Worm (Caenorhabditis elegans) whole organism, late embryonic: ENCODE measurements around the gene K03H1.9.

ENCODE experiments used
- C38D4.7 ChIP-seq: fragments of 200-800 bp; sonication (Bioruptor generic); optimal IDR thresholded peaks from 2 replicates; lab custom pipeline; 2018; ENCODE audit warnings: mild to moderate bottlenecking, missing genetic modification characterization, moderate library complexity, missing compliant biosample characterization
- K02D7.2 ChIP-seq: sonication (generic microtip); optimal IDR thresholded peaks from 2 replicates; lab custom pipeline; 2017; ENCODE audit warnings: mild to moderate bottlenecking, missing genetic modification characterization, missing compliant biosample characterization
- K09A11.1 ChIP-seq: sonication (generic microtip); optimal IDR thresholded peaks from 2 replicates; lab custom pipeline; 2017; ENCODE audit warnings: antibody characterized with exemption, mild to moderate bottlenecking, missing genetic modification characterization, missing compliant biosample characterization; ENCODE audit not compliant: insufficient read depth
- T23F11.4 ChIP-seq: fragments of 200-800 bp; sonication (Bioruptor generic); optimal IDR thresholded peaks from 2 replicates; lab custom pipeline; 2018; ENCODE audit warnings: mild to moderate bottlenecking, missing genetic modification characterization, missing compliant biosample characterization
- Y22D7AL.16 ChIP-seq: sonication (generic microtip); optimal IDR thresholded peaks from 2 replicates; lab custom pipeline; 2016; ENCODE audit warnings: missing genetic modification characterization, missing compliant biosample characterization
- ama-1 ChIP-seq: fragments of 150-350 bp; optimal IDR thresholded peaks from 2 replicates; lab custom pipeline; 2014
- ceh-14 ChIP-seq: sonication (generic microtip); optimal IDR thresholded peaks from 2 replicates; lab custom pipeline; 2016; ENCODE audit warnings: missing genotype, missing genetic modification characterization, missing compliant biosample characterization
- ceh-18 ChIP-seq: sonication (generic microtip); optimal IDR thresholded peaks from 2 replicates; lab custom pipeline; 2016; ENCODE audit warnings: missing genetic modification characterization, missing compliant biosample characterization
- ceh-19 ChIP-seq: fragments of 200-800 bp; sonication (Bioruptor generic); optimal IDR thresholded peaks from 2 replicates; lab custom pipeline; 2018; ENCODE audit warnings: mild to moderate bottlenecking, missing genetic modification characterization, missing compliant biosample characterization
- ceh-22 ChIP-seq: sonication (generic microtip); optimal IDR thresholded peaks from 2 replicates; lab custom pipeline; 2017; ENCODE audit warnings: missing biosample characterization, missing genetic modification characterization
- ceh-24 ChIP-seq: sonication (generic microtip); optimal IDR thresholded peaks from 2 replicates; lab custom pipeline; 2016; ENCODE audit warnings: mild to moderate bottlenecking, missing genetic modification characterization, missing compliant biosample characterization
- ceh-31 ChIP-seq: sonication (generic microtip); optimal IDR thresholded peaks from 2 replicates; lab custom pipeline; 2016; ENCODE audit warnings: missing genetic modification characterization, missing compliant biosample characterization
- ceh-34 ChIP-seq: sonication (generic microtip); optimal IDR thresholded peaks from 2 replicates; lab custom pipeline; 2016; ENCODE audit warnings: mild to moderate bottlenecking, missing genetic modification characterization, missing compliant biosample characterization
- ceh-45 ChIP-seq: fragments of 200-800 bp; sonication (Bioruptor generic); IDR thresholded peaks from 2 replicates; pipeline ENCODE4 v1.3.6; 2022; ENCODE audit warnings: missing genetic modification reagents, missing genetic modification characterization, missing compliant biosample characterization
- ceh-48 ChIP-seq: sonication (generic microtip); optimal IDR thresholded peaks from 2 replicates; lab custom pipeline; 2016; ENCODE audit warnings: missing genetic modification characterization, inconsistent platforms, missing compliant biosample characterization
- ceh-6 ChIP-seq: fragments of 200-800 bp; sonication (Bioruptor generic); optimal IDR thresholded peaks from 2 replicates; lab custom pipeline; 2018; ENCODE audit warnings: mild to moderate bottlenecking, missing genetic modification characterization, missing compliant biosample characterization
- ceh-9 ChIP-seq: sonication (generic microtip); optimal IDR thresholded peaks from 2 replicates; lab custom pipeline; 2016; ENCODE audit warnings: mild to moderate bottlenecking, missing genetic modification characterization, inconsistent platforms, missing compliant biosample characterization
- dmd-4 ChIP-seq: sonication (generic microtip); optimal IDR thresholded peaks from 2 replicates; lab custom pipeline; 2016; ENCODE audit warnings: borderline replicate concordance, missing genetic modification characterization, missing compliant biosample characterization
- dve-1 ChIP-seq: sonication (generic microtip); optimal IDR thresholded peaks from 2 replicates; lab custom pipeline; 2017; ENCODE audit warnings: antibody characterized with exemption, mild to moderate bottlenecking, missing genetic modification characterization, missing compliant biosample characterization
- elt-4 ChIP-seq: sonication (generic microtip); optimal IDR thresholded peaks from 2 replicates; lab custom pipeline; 2016; ENCODE audit warnings: missing genetic modification characterization, missing compliant biosample characterization
- fkh-10 ChIP-seq: fragments of 150-350 bp; optimal IDR thresholded peaks from 2 replicates; lab custom pipeline; 2014; ENCODE audit warnings: missing biosample characterization, missing genetic modification reagents, missing genetic modification characterization
- hlh-13 ChIP-seq: fragments of 200-800 bp; sonication (Bioruptor generic); optimal IDR thresholded peaks from 2 replicates; lab custom pipeline; 2018; ENCODE audit warnings: mild to moderate bottlenecking, missing genetic modification characterization, missing compliant biosample characterization
- hlh-8 ChIP-seq: sonication (generic microtip); optimal IDR thresholded peaks from 2 replicates; lab custom pipeline; 2016; ENCODE audit warnings: missing genotype, missing genetic modification characterization, missing compliant biosample characterization
- madf-2 ChIP-seq: sonication (generic microtip); optimal IDR thresholded peaks from 2 replicates; lab custom pipeline; 2017; ENCODE audit warnings: missing genetic modification characterization, missing compliant biosample characterization
- mec-3 ChIP-seq: sonication (generic microtip); optimal IDR thresholded peaks from 2 replicates; lab custom pipeline; 2016; ENCODE audit warnings: borderline replicate concordance, missing genetic modification characterization, missing compliant biosample characterization
- nfya-1 ChIP-seq: sonication (generic microtip); optimal IDR thresholded peaks from 2 replicates; lab custom pipeline; 2017; ENCODE audit warnings: missing genetic modification characterization, mild to moderate bottlenecking, missing compliant biosample characterization, antibody characterized with exemption, moderate library complexity
- odd-2 ChIP-seq: sonication (generic microtip); optimal IDR thresholded peaks from 2 replicates; lab custom pipeline; 2017; ENCODE audit warnings: antibody characterized with exemption, mild to moderate bottlenecking, missing genetic modification characterization, missing compliant biosample characterization
- pag-3 ChIP-seq: sonication (generic microtip); optimal IDR thresholded peaks from 2 replicates; lab custom pipeline; 2016; ENCODE audit warnings: missing compliant biosample characterization, missing genetic modification characterization, borderline replicate concordance
- pha-4 ChIP-seq: fragments of 150-350 bp; optimal IDR thresholded peaks from 2 replicates; lab custom pipeline; 2018; ENCODE audit warnings: missing biosample characterization, missing genetic modification reagents, missing genetic modification characterization
- pros-1 ChIP-seq: fragments of 150-350 bp; optimal IDR thresholded peaks from 2 replicates; lab custom pipeline; 2014; ENCODE audit warnings: missing biosample characterization, missing genetic modification reagents, missing genetic modification characterization
- rnt-1 ChIP-seq: sonication (generic microtip); optimal IDR thresholded peaks from 2 replicates; lab custom pipeline; 2016; ENCODE audit warnings: missing genetic modification characterization, missing compliant biosample characterization
- tbx-2 ChIP-seq: sonication (generic microtip); optimal IDR thresholded peaks from 2 replicates; lab custom pipeline; 2016; ENCODE audit warnings: missing genetic modification characterization, missing compliant biosample characterization
- ttx-3 ChIP-seq: sonication (generic microtip); optimal IDR thresholded peaks from 2 replicates; lab custom pipeline; 2016; ENCODE audit warnings: missing genetic modification reagents, missing genetic modification characterization, missing compliant biosample characterization
- unc-3 ChIP-seq, 2 experiments: fragments of 200-800 bp in 1 of 2; sonication (Bioruptor generic) in 1 of 2; sonication (generic microtip) in 1 of 2; conservative IDR thresholded peaks in 1 of 2; optimal IDR thresholded peaks in 1 of 2; 2 replicates each; pipeline versions ENCODE4 v1.3.6 to Lab custom; 2016 to 2022; ENCODE audit warnings: missing compliant biosample characterization in 2 of 2, missing genetic modification characterization in 2 of 2, missing genetic modification reagents in 1 of 2
- unc-42 ChIP-seq: sonication (generic microtip); optimal IDR thresholded peaks from 2 replicates; lab custom pipeline; 2016; ENCODE audit warnings: missing genotype, missing genetic modification characterization, missing compliant biosample characterization
- unc-86 ChIP-seq: sonication (generic microtip); optimal IDR thresholded peaks from 2 replicates; lab custom pipeline; 2016; ENCODE audit warnings: missing genetic modification characterization, missing compliant biosample characterization
- ztf-16 ChIP-seq: sonication (generic microtip); optimal IDR thresholded peaks from 2 replicates; lab custom pipeline; 2017; ENCODE audit warnings: missing genetic modification characterization, missing compliant biosample characterization

The K03H1.9 gene

ce11 chrIII:9899720-9900119 lies 41.6 kb downstream of the K03H1.9 start:
- TF ChIP-seq ceh-31 (tag; lab: Kevin White, UChicago): no peak
- no peak for TF ChIP-seq ttx-3
- no peak for TF ChIP-seq madf-2 (tag; lab: Kevin White, UChicago)
- TF ChIP-seq ceh-19: no peak
- no peak for TF ChIP-seq fkh-10 (GFP tag; lab: Kevin White, UChicago)
- no peak for TF ChIP-seq ceh-9 (tag; lab: Kevin White, UChicago)
- no peak for TF ChIP-seq dmd-4 (tag; lab: Kevin White, UChicago)
- no peak for TF ChIP-seq K09A11.1
- no peak for TF ChIP-seq unc-3 (GFP tag; conservative IDR thresholded peaks at IDR 0.05; lab: Robert Waterston, UW)
- no peak for TF ChIP-seq unc-3 (tag; optimal IDR thresholded peaks at IDR 0.05; lab: Kevin White, UChicago)
- no peak for TF ChIP-seq rnt-1 (tag; lab: Kevin White, UChicago)
- TF ChIP-seq elt-4 (tag; lab: Kevin White, UChicago): no peak
- no peak for TF ChIP-seq nfya-1 (tag; lab: Kevin White, UChicago)
- no peak for TF ChIP-seq ceh-24 (tag; lab: Kevin White, UChicago)
- TF ChIP-seq ceh-34 (tag; lab: Kevin White, UChicago): no peak
- no peak for TF ChIP-seq pha-4 (tag; lab: Kevin White, UChicago)
- TF ChIP-seq pag-3 (tag; lab: Kevin White, UChicago): no peak

ce11 chrIII:9892855-9893254 lies 48.4 kb downstream of the K03H1.9 start, which contains the start of gene mam-7:
Gene mam-7 (plus strand): TSS chrIII:9893155.
- TF ChIP-seq C38D4.7 (GFP tag; lab: Kevin White, UChicago) (no peak), ceh-6 (no peak), tbx-2 (tag; lab: Kevin White, UChicago) (no peak), ceh-45 (GFP tag; lab: Robert Waterston, UW) (no peak), Y22D7AL.16 (tag; lab: Kevin White, UChicago) (no peak), ceh-9 (tag; lab: Kevin White, UChicago) (no peak), ceh-19 (no peak), K09A11.1 (no peak), ceh-31 (tag; lab: Kevin White, UChicago) (no peak), unc-86 (tag; lab: Kevin White, UChicago) (no peak), K02D7.2 (tag; lab: Kevin White, UChicago) (no peak), ceh-18 (tag; lab: Kevin White, UChicago) (no peak)

- TF ChIP-seq dve-1 (tag; lab: Kevin White, UChicago) (no peak), ttx-3 (no peak), ceh-34 (tag; lab: Kevin White, UChicago) (no peak), ztf-16 (tag; lab: Kevin White, UChicago) (no peak), odd-2 (tag; lab: Kevin White, UChicago) (no peak), T23F11.4 (GFP tag; lab: Kevin White, UChicago) (no peak), ceh-48 (no peak), ceh-22 (no peak), hlh-8 (tag; lab: Kevin White, UChicago) (no peak), ama-1 (lab: Kevin White, UChicago) (no peak), ceh-14 (tag; lab: Kevin White, UChicago) (no peak), pros-1 (no peak), ceh-9 (tag; lab: Kevin White, UChicago) (no peak), unc-86 (tag; lab: Kevin White, UChicago) (no peak), pha-4 (tag; lab: Kevin White, UChicago) (no peak), ceh-6 (no peak), hlh-13 (GFP tag; lab: Kevin White, UChicago) (no peak), unc-42 (tag; lab: Kevin White, UChicago) (no peak), ceh-18 (tag; lab: Kevin White, UChicago) (no peak), mec-3 (tag; lab: Kevin White, UChicago) (no peak)
Observed at ce11 chrIII:9891324-9891723, 50.0 kb downstream of the K03H1.9 start, which contains the start of gene alg-4. Gene alg-4 (minus strand): TSS chrIII:9891424.
